Fruit fly (Drosophila melanogaster) whole organism, embryonic: ENCODE measurements around the gene ATPsynG.
A peak's percentile ranks its signal among the peaks of the same experiment; 100 is the strongest.

Source experiments
- BEAF-32 ChIP-seq: fragments of 200-800 bp; sonication (Bioruptor generic); optimal IDR thresholded peaks from 3 replicates; lab custom pipeline; 2017; ENCODE audit warnings: missing biosample characterization, missing genetic modification characterization, mild to moderate bottlenecking, moderate library complexity, missing genetic modification reagents
- Bdp1 ChIP-seq: fragments of 200-800 bp; sonication (Bioruptor generic); optimal IDR thresholded peaks from 3 replicates; lab custom pipeline; 2016; ENCODE audit warnings: missing biosample characterization, missing genetic modification characterization
- C15 ChIP-seq: fragments of 200-800 bp; sonication (Bioruptor generic); IDR thresholded peaks from 3 replicates; pipeline ENCODE4 v1.3.6; 2022; ENCODE audit warnings: missing biosample characterization, missing genetic modification characterization
- CG12942 ChIP-seq: fragments of 200-800 bp; sonication (Bioruptor generic); optimal IDR thresholded peaks from 3 replicates; lab custom pipeline; 2016; ENCODE audit warnings: missing biosample characterization, missing genetic modification characterization
- CG14050 ChIP-seq: fragments of 200-800 bp; sonication (Bioruptor generic); IDR thresholded peaks from 3 replicates; pipeline ENCODE4 v1.3.6; 2022; ENCODE audit warnings: missing biosample characterization, missing genetic modification characterization
- CG14710 ChIP-seq: fragments of 200-800 bp; sonication (Bioruptor generic); optimal IDR thresholded peaks from 3 replicates; lab custom pipeline; 2019; ENCODE audit warnings: missing biosample characterization, mild to moderate bottlenecking, missing genetic modification characterization, moderate library complexity
- CG15514 ChIP-seq: fragments of 200-800 bp; sonication (Bioruptor generic); optimal IDR thresholded peaks from 3 replicates; lab custom pipeline; 2017; ENCODE audit warnings: missing biosample characterization, missing genetic modification characterization, mild to moderate bottlenecking, moderate library complexity, missing genetic modification reagents
- CG15601 ChIP-seq: fragments of 200-800 bp; sonication (Bioruptor generic); optimal IDR thresholded peaks from 3 replicates; lab custom pipeline; 2019; ENCODE audit warnings: missing biosample characterization, mild to moderate bottlenecking, missing genetic modification characterization, moderate library complexity
- CG17361 ChIP-seq: fragments of 200-800 bp; sonication (Bioruptor generic); IDR thresholded peaks from 3 replicates; pipeline ENCODE4 v1.3.6; 2022; ENCODE audit warnings: missing biosample characterization, missing genetic modification characterization
- CG17568 ChIP-seq: fragments of 200-800 bp; sonication (Bioruptor generic); optimal IDR thresholded peaks from 2 replicates; lab custom pipeline; 2018; ENCODE audit warnings: missing biosample characterization, mild to moderate bottlenecking, missing genetic modification characterization, moderate library complexity
- CG17829 ChIP-seq: fragments of 200-800 bp; optimal IDR thresholded peaks from 2 replicates; lab custom pipeline; 2019; ENCODE audit warnings: missing biosample characterization, mild to moderate bottlenecking, missing genetic modification characterization, moderate library complexity
- CG18599 ChIP-seq: fragments of 200-800 bp; sonication (Bioruptor generic); optimal IDR thresholded peaks from 3 replicates; lab custom pipeline; 2017; ENCODE audit warnings: missing biosample characterization, missing genetic modification characterization, mild to moderate bottlenecking, moderate library complexity, missing genetic modification reagents
- CG30020 ChIP-seq: fragments of 200-800 bp; optimal IDR thresholded peaks from 2 replicates; lab custom pipeline; 2019; ENCODE audit warnings: missing biosample characterization, mild to moderate bottlenecking, missing genetic modification characterization, moderate library complexity
- Drgx ChIP-seq: fragments of 200-800 bp; sonication (Bioruptor generic); IDR thresholded peaks from 2 replicates; pipeline ENCODE4 v1.3.6; 2022; ENCODE audit warnings: missing biosample characterization, missing genetic modification characterization
- Gsc ChIP-seq: fragments of 200-800 bp; sonication (Bioruptor generic); IDR thresholded peaks from 2 replicates; pipeline ENCODE4 v1.3.6; 2022; ENCODE audit warnings: missing biosample characterization, missing genetic modification characterization
- MBD-R2 ChIP-seq: fragments of 200-800 bp; sonication (Bioruptor generic); IDR thresholded peaks from 2 replicates; pipeline ENCODE4 v1.3.6; 2022; ENCODE audit warnings: missing biosample characterization, missing genetic modification characterization
- MESR4 ChIP-seq: fragments of 200-800 bp; sonication (Bioruptor generic); optimal IDR thresholded peaks from 2 replicates; lab custom pipeline; 2018; ENCODE audit warnings: missing biosample characterization, mild to moderate bottlenecking, missing genetic modification characterization, moderate library complexity
- Nf-YB ChIP-seq: fragments of 200-800 bp; sonication (Bioruptor generic); optimal IDR thresholded peaks from 3 replicates; lab custom pipeline; 2019; ENCODE audit warnings: missing biosample characterization, mild to moderate bottlenecking, missing genetic modification characterization, moderate library complexity
- Oli ChIP-seq: fragments of 200-800 bp; sonication (Bioruptor generic); optimal IDR thresholded peaks from 2 replicates; lab custom pipeline; 2018; ENCODE audit warnings: missing biosample characterization, mild to moderate bottlenecking, missing genetic modification characterization, moderate library complexity
- Scr ChIP-seq: fragments of 200-800 bp; sonication (Bioruptor generic); IDR thresholded peaks from 2 replicates; pipeline ENCODE4 v1.3.6; 2022; ENCODE audit warnings: missing biosample characterization, missing genetic modification characterization; ENCODE audit not compliant: partially characterized antibody
- Taf1 ChIP-seq: fragments of 200-800 bp; sonication (Bioruptor generic); IDR thresholded peaks from 2 replicates; pipeline ENCODE4 v1.3.6; 2022; ENCODE audit warnings: missing biosample characterization, missing genetic modification characterization
- br ChIP-seq: fragments of >200 bp; optimal IDR thresholded peaks from 2 replicates; lab custom pipeline; 2017
- cg ChIP-seq: fragments of 200-800 bp; sonication (Bioruptor generic); optimal IDR thresholded peaks from 3 replicates; lab custom pipeline; 2019; ENCODE audit warnings: missing biosample characterization, mild to moderate bottlenecking, missing genetic modification characterization, moderate library complexity
- cwo ChIP-seq: fragments of 200-800 bp; sonication (Bioruptor generic); optimal IDR thresholded peaks from 3 replicates; lab custom pipeline; 2017; ENCODE audit warnings: missing biosample characterization, missing genetic modification characterization, mild to moderate bottlenecking, moderate library complexity, missing genetic modification reagents
- dimm ChIP-seq: fragments of 200-800 bp; sonication (Bioruptor generic); IDR thresholded peaks from 2 replicates; pipeline ENCODE4 v1.3.6; 2022; ENCODE audit warnings: missing biosample characterization, missing genetic modification characterization
- dm ChIP-seq: fragments of 200-800 bp; sonication (Bioruptor generic); optimal IDR thresholded peaks from 3 replicates; lab custom pipeline; 2016; ENCODE audit warnings: missing biosample characterization, missing genetic modification characterization
- ftz-f1 ChIP-seq: fragments of 200-800 bp; sonication (Bioruptor generic); optimal IDR thresholded peaks from 2 replicates; lab custom pipeline; 2016; ENCODE audit warnings: missing biosample characterization, missing genetic modification characterization
- gcm2 ChIP-seq: fragments of 200-800 bp; sonication (Bioruptor generic); optimal IDR thresholded peaks from 2 replicates; lab custom pipeline; 2016; ENCODE audit warnings: missing biosample characterization, missing genetic modification characterization
- hb ChIP-seq: fragments of 200-800 bp; sonication (Bioruptor generic); IDR thresholded peaks from 3 replicates; pipeline ENCODE4 v1.3.6; 2022; ENCODE audit warnings: missing biosample characterization, missing genetic modification characterization; ENCODE audit not compliant: partially characterized antibody
- jumu ChIP-seq: fragments of 200-800 bp; sonication (Bioruptor generic); optimal IDR thresholded peaks from 3 replicates; lab custom pipeline; 2016; ENCODE audit warnings: missing biosample characterization, missing genetic modification characterization
- lilli ChIP-seq: fragments of 200-800 bp; sonication (Bioruptor generic); optimal IDR thresholded peaks from 3 replicates; lab custom pipeline; 2016; ENCODE audit warnings: missing biosample characterization, missing genetic modification characterization
- nmo ChIP-seq: fragments of 200-800 bp; sonication (Bioruptor generic); optimal IDR thresholded peaks from 2 replicates; lab custom pipeline; 2018; ENCODE audit warnings: missing biosample characterization, mild to moderate bottlenecking, missing genetic modification characterization, moderate library complexity
- peb ChIP-seq: fragments of 200-800 bp; sonication (Bioruptor generic); IDR thresholded peaks from 2 replicates; pipeline ENCODE4 v1.3.6; 2022; ENCODE audit warnings: missing biosample characterization, missing genetic modification characterization
- pfk ChIP-seq: fragments of 200-800 bp; sonication (Bioruptor generic); optimal IDR thresholded peaks from 2 replicates; lab custom pipeline; 2018; ENCODE audit warnings: missing biosample characterization, mild to moderate bottlenecking, missing genetic modification characterization, moderate library complexity
- pita ChIP-seq: fragments of 200-800 bp; sonication (Bioruptor generic); optimal IDR thresholded peaks from 2 replicates; lab custom pipeline; 2017; ENCODE audit warnings: missing biosample characterization, mild to moderate bottlenecking, missing genetic modification characterization
- pros ChIP-seq: fragments of 200-800 bp; sonication (Bioruptor generic); optimal IDR thresholded peaks from 3 replicates; lab custom pipeline; 2019; ENCODE audit warnings: missing biosample characterization, mild to moderate bottlenecking, missing genetic modification characterization, moderate library complexity
- repo ChIP-seq: fragments of 200-800 bp; sonication (Bioruptor generic); optimal IDR thresholded peaks from 2 replicates; lab custom pipeline; 2016; ENCODE audit warnings: missing biosample characterization, missing genetic modification characterization
- row ChIP-seq: fragments of 200-800 bp; sonication (Bioruptor generic); IDR thresholded peaks from 3 replicates; pipeline ENCODE4 v1.3.6; 2022; ENCODE audit warnings: missing biosample characterization, missing genetic modification characterization
- salm ChIP-seq: fragments of 200-800 bp; sonication (Bioruptor generic); optimal IDR thresholded peaks from 2 replicates; lab custom pipeline; 2018; ENCODE audit warnings: missing biosample characterization, mild to moderate bottlenecking, missing genetic modification characterization
- slou ChIP-seq: fragments of 200-800 bp; sonication (Bioruptor generic); optimal IDR thresholded peaks from 3 replicates; lab custom pipeline; 2016; ENCODE audit warnings: missing biosample characterization, missing genetic modification characterization
- sob ChIP-seq: fragments of 200-800 bp; sonication (Bioruptor generic); IDR thresholded peaks from 2 replicates; pipeline ENCODE4 v1.3.6; 2022; ENCODE audit warnings: missing biosample characterization, missing genetic modification characterization
- trem ChIP-seq: fragments of 200-800 bp; optimal IDR thresholded peaks from 3 replicates; lab custom pipeline; 2019; ENCODE audit warnings: missing biosample characterization, mild to moderate bottlenecking, missing genetic modification characterization, moderate library complexity
- trh ChIP-seq: fragments of 200-800 bp; sonication (Bioruptor generic); optimal IDR thresholded peaks from 2 replicates; lab custom pipeline; 2016; ENCODE audit warnings: missing biosample characterization, missing genetic modification characterization
- vnd ChIP-seq: fragments of 200-800 bp; sonication (Bioruptor generic); IDR thresholded peaks from 3 replicates; pipeline ENCODE4 v1.3.6; 2022; ENCODE audit warnings: missing biosample characterization, missing genetic modification characterization; ENCODE audit not compliant: partially characterized antibody

Gene ATPsynG

DNA sequence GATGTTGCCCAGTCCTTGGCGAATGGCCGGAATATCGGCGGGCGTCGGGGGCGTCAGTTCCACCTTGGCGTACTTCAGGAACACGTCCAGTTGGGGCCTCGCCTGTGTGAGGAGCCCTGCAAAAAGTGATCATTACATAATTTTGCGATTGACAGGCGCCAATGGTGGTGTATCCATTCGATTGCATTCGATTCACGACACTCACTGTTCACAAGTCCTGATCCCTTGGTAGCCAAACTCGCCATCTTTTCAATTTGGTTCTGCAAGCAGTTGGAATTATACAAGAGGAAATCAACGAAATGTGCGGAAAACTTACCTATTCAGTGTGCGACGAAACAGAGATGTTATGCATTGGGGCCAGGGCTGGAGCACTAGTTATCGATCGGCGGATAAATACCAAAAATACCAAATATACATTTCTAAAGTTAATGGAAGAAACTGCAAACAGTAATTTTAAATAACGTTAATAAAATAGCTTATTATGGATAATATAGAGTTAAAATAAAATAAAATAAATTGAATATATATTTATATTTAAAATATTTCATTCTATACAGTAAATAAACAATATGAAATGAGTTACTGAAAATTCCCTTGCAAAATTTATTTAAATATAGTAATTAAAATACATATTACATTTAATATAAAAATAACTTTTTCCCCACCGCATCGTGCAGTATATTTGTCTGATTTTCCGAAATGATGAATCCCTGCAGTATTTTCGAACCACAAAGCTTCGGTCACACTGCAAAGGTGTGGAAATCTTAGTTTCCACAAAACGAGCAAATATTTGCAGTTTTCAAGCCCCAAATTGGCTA is at the start of gene ATPsynG, which contains the start of gene SCAR (continued):
- TF ChIP-seq Bdp1 (no peak), jumu (GFP tag; lab: Kevin White, UChicago) (no peak), C15 (GFP tag; lab: Robert Waterston, UW) (no peak), CG30020 (tag; lab: Kevin White, UChicago) (peak; percentile 58), slou (GFP tag; lab: Kevin White, UChicago) (no peak), nmo (GFP tag; lab: Kevin White, UChicago) (peak; percentile 32), pita (no peak), Scr (GFP tag; lab: Robert Waterston, UW) (peak; percentile 32; the same call in 1 of the 2 replicates), salm (tag; lab: Kevin White, UChicago) (no peak), CG17361 (GFP tag; lab: Robert Waterston, UW) (peak; percentile 49; the same call in 2 of the 3 replicates), pfk (GFP tag; lab: Kevin White, UChicago) (no peak), CG15601 (tag; lab: Kevin White, UChicago) (peak; percentile 5), row (GFP tag; lab: Robert Waterston, UW) (peak; percentile 51; the same call in 1 of the 3 replicates), MBD-R2 (GFP tag; lab: Robert Waterston, UW) (peak; percentile 46), Oli (tag; lab: Kevin White, UChicago) (no peak), br (lab: Kevin White, UChicago) (no peak), Taf1 (GFP tag; lab: Robert Waterston, UW) (no peak), CG14710 (tag; lab: Kevin White, UChicago) (peak; percentile 47), CG17568 (GFP tag; lab: Kevin White, UChicago) (no peak), ftz-f1 (GFP tag; lab: Kevin White, UChicago) (peak; percentile 31), lilli (GFP tag; lab: Kevin White, UChicago) (no peak), repo (GFP tag; lab: Kevin White, UChicago) (no peak), CG17829 (tag; lab: Kevin White, UChicago) (peak; percentile 22), trem (peak; percentile 30), CG15514 (GFP tag; lab: Kevin White, UChicago) (peak; percentile 1), dm (GFP tag; lab: Kevin White, UChicago) (no peak), trh (GFP tag; lab: Kevin White, UChicago) (no peak)

DNA sequence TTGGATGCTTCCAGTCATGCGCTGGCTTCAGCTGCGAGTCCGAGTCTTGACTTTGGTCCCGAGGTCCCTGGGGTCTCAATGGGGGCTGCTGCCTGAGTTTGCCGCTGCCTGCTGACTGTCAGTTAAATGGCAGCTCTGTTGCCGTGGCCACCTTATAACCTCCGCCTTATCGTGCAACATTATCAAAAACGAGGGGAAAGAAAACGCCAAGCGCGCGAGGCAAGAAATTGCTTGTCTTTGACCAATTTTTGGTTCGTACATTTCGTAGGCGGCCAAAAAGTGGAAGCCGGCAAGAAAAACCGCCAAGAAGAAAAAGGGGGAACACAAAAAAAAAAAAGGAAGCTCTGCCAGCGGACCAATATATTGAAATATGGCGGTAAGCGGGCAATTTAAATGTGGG is 47.7 kb upstream of the ATPsynG start:
- TF ChIP-seq vnd (GFP tag; lab: Robert Waterston, UW) (no peak), Nf-YB (GFP tag; lab: Kevin White, UChicago) (no peak), peb (no peak), CG14050 (GFP tag; lab: Robert Waterston, UW) (no peak), cg (GFP tag; lab: Kevin White, UChicago) (no peak), MESR4 (no peak), cwo (no peak), CG12942 (GFP tag; lab: Kevin White, UChicago) (no peak), dimm (GFP tag; lab: Robert Waterston, UW) (no peak), repo (GFP tag; lab: Kevin White, UChicago) (no peak), BEAF-32 (GFP tag; lab: Kevin White, UChicago) (no peak), CG18599 (GFP tag; lab: Kevin White, UChicago) (no peak), Gsc (GFP tag; lab: Robert Waterston, UW) (no peak), gcm2 (GFP tag; lab: Kevin White, UChicago) (no peak), hb (GFP tag; lab: Robert Waterston, UW) (no peak), sob (GFP tag; lab: Robert Waterston, UW) (no peak), Drgx (GFP tag; lab: Robert Waterston, UW) (no peak), pros (GFP tag; lab: Kevin White, UChicago) (no peak)
